Fruit fly (Drosophila melanogaster) whole organism, adult: ENCODE data around the gene slf.

Experiments
- CG11617 ChIP-seq: fragments of 200-800 bp; sonication (Bioruptor generic); optimal IDR thresholded peaks from 2 replicates; lab custom pipeline; 2017; ENCODE audit warnings: mild to moderate bottlenecking, missing biosample characterization, missing genetic modification reagents, missing genetic modification characterization
- CG1620 ChIP-seq: fragments of 200-800 bp; sonication (Bioruptor generic); optimal IDR thresholded peaks from 2 replicates; lab custom pipeline; 2016; ENCODE audit warnings: missing biosample characterization, missing genetic modification characterization
- CG33017 ChIP-seq: fragments of 200-800 bp; sonication (Bioruptor generic); optimal IDR thresholded peaks from 2 replicates; lab custom pipeline; 2018; ENCODE audit warnings: missing biosample characterization, mild to moderate bottlenecking, missing genetic modification characterization, moderate library complexity
- CG5204 ChIP-seq: fragments of 200-800 bp; sonication (Bioruptor generic); optimal IDR thresholded peaks from 2 replicates; lab custom pipeline; 2016; ENCODE audit warnings: missing biosample characterization, missing genetic modification characterization
- CG7045 ChIP-seq: fragments of 200-800 bp; sonication (Bioruptor generic); optimal IDR thresholded peaks from 2 replicates; lab custom pipeline; 2017; ENCODE audit warnings: missing biosample characterization, mild to moderate bottlenecking, missing genetic modification characterization
- CG7101 ChIP-seq: fragments of 200-800 bp; sonication (Bioruptor generic); optimal IDR thresholded peaks from 2 replicates; lab custom pipeline; 2018; ENCODE audit warnings: missing biosample characterization, mild to moderate bottlenecking, missing genetic modification characterization, moderate library complexity
- Hr96 ChIP-seq: fragments of 200-800 bp; sonication (Bioruptor generic); optimal IDR thresholded peaks from 2 replicates; lab custom pipeline; 2016; ENCODE audit warnings: missing biosample characterization, missing genetic modification characterization
- Mnt ChIP-seq: fragments of 200-800 bp; sonication (Bioruptor generic); optimal IDR thresholded peaks from 2 replicates; lab custom pipeline; 2016; ENCODE audit warnings: missing biosample characterization, mild to moderate bottlenecking, missing genetic modification characterization
- cic ChIP-seq: fragments of 200-800 bp; sonication (Bioruptor generic); optimal IDR thresholded peaks from 2 replicates; lab custom pipeline; 2017; ENCODE audit warnings: missing biosample characterization, mild to moderate bottlenecking, missing genetic modification characterization, moderate library complexity
- kay ChIP-seq: fragments of 200-800 bp; sonication (Bioruptor generic); peaks from one replicate; lab custom pipeline; 2016; ENCODE audit warnings: missing biosample characterization, missing genetic modification characterization, borderline replicate concordance
- pad ChIP-seq: fragments of 200-800 bp; sonication (Bioruptor generic); optimal IDR thresholded peaks from 3 replicates; lab custom pipeline; 2017; ENCODE audit warnings: missing biosample characterization, missing genetic modification characterization, mild to moderate bottlenecking, moderate library complexity, missing genetic modification reagents

DNA sequence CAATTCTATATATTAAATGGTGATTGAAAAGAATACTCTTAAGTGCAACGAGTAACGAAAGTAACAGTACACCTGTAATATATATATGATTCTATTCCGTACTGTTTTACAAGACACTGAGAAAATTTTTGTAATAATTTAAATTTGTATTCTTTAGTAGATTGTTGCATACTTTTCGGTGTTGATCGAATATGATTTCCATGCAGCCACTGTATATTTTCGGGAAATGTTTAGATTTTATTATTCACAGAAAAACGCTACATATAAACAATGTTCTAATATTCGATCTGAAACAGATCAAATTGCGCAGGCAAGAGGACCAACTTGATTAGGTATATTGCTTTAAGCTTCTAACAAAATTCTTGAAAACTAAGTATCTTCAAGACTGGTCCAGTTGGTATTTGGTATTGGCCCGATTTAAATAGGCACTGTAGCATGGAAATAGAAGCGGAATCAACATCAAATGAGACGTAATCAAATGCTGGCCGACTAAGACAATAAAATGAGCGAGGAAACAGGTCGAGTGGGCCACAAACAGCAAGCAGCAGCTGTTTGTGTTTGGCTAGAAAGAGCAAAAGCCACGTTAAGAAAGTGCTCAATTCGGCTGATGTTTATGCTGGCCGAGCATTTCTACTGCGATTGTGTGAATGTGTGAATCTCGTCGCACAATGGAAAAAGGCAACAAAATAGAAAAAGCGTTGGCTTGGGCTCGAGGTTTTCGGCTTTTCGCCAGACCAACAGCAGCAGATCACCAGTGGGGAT is 10.7 kb upstream of the slf start, which contains the start of gene CG15629:
- no peak for TF ChIP-seq Hr96 (GFP tag; lab: Kevin White, UChicago)
- TF ChIP-seq CG7101 (tag; lab: Kevin White, UChicago), result no peak
- TF ChIP-seq CG5204 (GFP tag; lab: Kevin White, UChicago), result no peak
- TF ChIP-seq CG1620 (GFP tag; lab: Kevin White, UChicago), result no peak
- no peak for TF ChIP-seq CG11617 (GFP tag; lab: Kevin White, UChicago)
- no peak for TF ChIP-seq kay (GFP tag; lab: Kevin White, UChicago)
- no peak for TF ChIP-seq Mnt
- no peak for TF ChIP-seq CG33017
- no peak for TF ChIP-seq CG7045 (GFP tag; lab: Kevin White, UChicago)
- TF ChIP-seq cic (GFP tag; lab: Kevin White, UChicago), result no peak
- TF ChIP-seq pad (GFP tag; lab: Kevin White, UChicago), result no peak
